Fruit fly (Drosophila melanogaster): ENCODE measurements around the gene CG33783.

DNA sequence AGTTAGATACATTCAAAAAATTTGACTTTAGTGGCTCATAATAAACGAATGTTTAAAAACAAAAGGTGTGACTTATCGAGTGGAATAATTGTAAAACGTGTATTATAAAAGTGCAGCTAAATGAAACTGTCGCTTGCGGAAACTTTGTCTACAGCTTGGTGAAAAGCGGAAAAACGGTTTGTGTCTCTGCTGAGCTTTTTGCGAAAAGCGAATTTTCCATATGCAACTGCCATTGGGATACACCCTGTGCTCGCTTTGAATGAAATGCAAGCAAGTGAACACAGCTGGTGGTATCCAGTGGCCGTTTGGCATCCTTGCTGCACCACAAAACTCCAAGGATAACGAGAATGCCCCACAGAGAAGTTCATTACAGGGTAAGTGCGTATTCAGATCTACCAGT is 24.3 kb downstream of the CG33783 start:
- TF ChIP-seq Sin3A (optimal IDR thresholded peaks at IDR 0.05) (no peak), Myc (optimal IDR thresholded peaks at IDR 0.05) (no peak), insv (optimal IDR thresholded peaks at IDR 0.05) (no peak), psq (optimal IDR thresholded peaks at IDR 0.05) (no peak)
